Worm (Caenorhabditis elegans) whole organism, L4/young adult: ENCODE data around the gene clc-21.

Source experiments
- W03F9.2 ChIP-seq: fragments of 150-350 bp; optimal IDR thresholded peaks from 2 replicates; lab custom pipeline; 2014; ENCODE audit warnings: missing biosample characterization, missing genetic modification characterization
- dao-5 ChIP-seq: sonication (generic microtip); optimal IDR thresholded peaks from 2 replicates; lab custom pipeline; 2016; ENCODE audit warnings: missing genotype, missing genetic modification characterization, moderate library complexity, missing compliant biosample characterization
- him-1 ChIP-seq: sonication (generic microtip); optimal IDR thresholded peaks from 2 replicates; lab custom pipeline; 2016; ENCODE audit warnings: missing genotype, missing genetic modification reagents, missing genetic modification characterization, missing compliant biosample characterization

DNA sequence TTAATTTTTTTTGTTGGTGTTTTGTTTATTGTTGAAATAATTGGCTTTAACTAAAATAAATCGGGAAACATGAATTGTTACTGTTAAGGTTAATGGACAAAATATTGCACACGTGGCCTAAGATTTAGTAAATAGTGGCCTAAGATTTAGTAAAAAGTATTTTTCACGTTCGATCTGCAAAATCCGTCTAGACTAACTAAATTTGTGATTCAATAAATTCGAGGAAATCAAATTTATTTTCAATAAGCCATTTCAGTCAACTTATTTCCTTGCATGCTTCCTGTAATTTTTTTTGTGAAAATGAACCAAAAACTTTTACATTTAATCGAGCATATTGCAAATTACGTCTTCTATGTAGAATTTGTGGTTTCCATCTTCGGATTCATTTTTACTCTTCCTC lies 49.8 kb downstream of the clc-21 start, which contains the start of gene srw-72:
- no peak for TF ChIP-seq him-1 (tag; lab: Kevin White, UChicago)
- no peak for TF ChIP-seq dao-5
- no peak for TF ChIP-seq W03F9.2 (tag; lab: Kevin White, UChicago)
